Worm (Caenorhabditis elegans) whole organism, L4/young adult: ENCODE data around the gene F41H10.4.

Experiments used
- W03F9.2 ChIP-seq: fragments of 150-350 bp; optimal IDR thresholded peaks from 2 replicates; lab custom pipeline; 2014; ENCODE audit warnings: missing biosample characterization, missing genetic modification characterization
- dao-5 ChIP-seq: sonication (generic microtip); optimal IDR thresholded peaks from 2 replicates; lab custom pipeline; 2016; ENCODE audit warnings: missing genotype, missing genetic modification characterization, moderate library complexity, missing compliant biosample characterization
- him-1 ChIP-seq: sonication (generic microtip); optimal IDR thresholded peaks from 2 replicates; lab custom pipeline; 2016; ENCODE audit warnings: missing genotype, missing genetic modification reagents, missing genetic modification characterization, missing compliant biosample characterization

DNA sequence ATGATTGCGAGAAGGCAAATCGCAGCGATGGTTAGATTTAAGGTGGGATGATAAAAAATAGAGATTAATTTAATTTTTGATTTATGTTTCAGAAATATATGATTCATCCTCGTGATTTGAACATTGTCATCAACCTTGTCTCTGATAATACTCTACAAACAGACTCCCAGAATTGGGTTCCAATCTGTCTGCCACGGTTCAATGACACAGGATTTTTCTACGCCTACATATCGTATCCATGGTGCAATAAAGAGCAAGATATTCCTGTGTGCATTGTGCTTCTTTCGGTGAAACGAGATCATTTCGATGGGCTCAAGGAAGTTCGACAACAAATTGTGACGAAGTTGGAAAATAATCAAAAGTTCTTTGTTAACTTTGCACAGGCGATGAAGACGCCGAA is 3.5 kb downstream of the F41H10.4 start:
- TF ChIP-seq him-1 (tag; lab: Kevin White, UChicago) (no peak), W03F9.2 (no peak), dao-5 (tag; lab: Kevin White, UChicago) (no peak)
